Fruit fly (Drosophila melanogaster): ENCODE results near the gene ScpX.
A peak's percentile ranks its signal among the peaks of the same experiment; 100 is the strongest.

ScpX gene

dm6 chr2L:18857635-18858059 lies 26.6 kb downstream of the ScpX start (continued):
- TF ChIP-seq vri (GFP tag; optimal IDR thresholded peaks at IDR 0.05) = peak; percentile 96
- peak; percentile 98 for TF ChIP-seq Eip78C (GFP tag)
- TF ChIP-seq CG10669 (GFP tag; optimal IDR thresholded peaks at IDR 0.05) = peak; percentile 94
- TF ChIP-seq Eip75B (GFP tag; optimal IDR thresholded peaks at IDR 0.05) = peak; percentile 98
- TF ChIP-seq CG6854 (GFP tag; optimal IDR thresholded peaks at IDR 0.05) = peak; percentile 92
- peak; percentile 98 for TF ChIP-seq pdm3 (GFP tag; optimal IDR thresholded peaks at IDR 0.05)
- TF ChIP-seq Hr39 (GFP tag; optimal IDR thresholded peaks at IDR 0.05) = peak; percentile 98
- TF ChIP-seq fd59A (GFP tag; optimal IDR thresholded peaks at IDR 0.05) = peak; percentile 90
- peak; percentile 98 for TF ChIP-seq CG6163 (GFP tag; IDR thresholded peaks at IDR 0.05)
- TF ChIP-seq CG6276 (GFP tag; optimal IDR thresholded peaks at IDR 0.05) = peak; percentile 91
- TF ChIP-seq CG11902 (GFP tag; optimal IDR thresholded peaks at IDR 0.05) = peak; percentile 93
- TF ChIP-seq Met (GFP tag; optimal IDR thresholded peaks at IDR 0.05) = peak; percentile 98
- peak; percentile 98 for TF ChIP-seq acj6 (GFP tag; optimal IDR thresholded peaks at IDR 0.05)
- peak; percentile 98 for TF ChIP-seq Hr4 (GFP tag; optimal IDR thresholded peaks at IDR 0.05)
- peak; percentile 95 for TF ChIP-seq dsx (GFP tag; optimal IDR thresholded peaks at IDR 0.05; ENCODE audit: poor library complexity, severe bottlenecking)
- TF ChIP-seq CG16779 (tag; optimal IDR thresholded peaks at IDR 0.05) = peak; percentile 91
- peak; percentile 93 for TF ChIP-seq Lpt (GFP tag; optimal IDR thresholded peaks at IDR 0.05)
- TF ChIP-seq topi (GFP tag; optimal IDR thresholded peaks at IDR 0.05) = peak; percentile 97
- peak; percentile 92 for TF ChIP-seq CG9139 (GFP tag; optimal IDR thresholded peaks at IDR 0.05)
- peak; percentile 94 for TF ChIP-seq CG1621 (tag; optimal IDR thresholded peaks at IDR 0.05)
- peak; percentile 95 for TF ChIP-seq achi (GFP tag; optimal IDR thresholded peaks at IDR 0.05)
- TF ChIP-seq Sox14 (GFP tag; optimal IDR thresholded peaks at IDR 0.05) = peak; percentile 98
- peak; percentile 98 for TF ChIP-seq CG31627 (GFP tag; optimal IDR thresholded peaks at IDR 0.05)
- peak; percentile 95 for TF ChIP-seq Ets96B (tag; optimal IDR thresholded peaks at IDR 0.05)
- TF ChIP-seq net (GFP tag; optimal IDR thresholded peaks at IDR 0.05) = peak; percentile 97
- TF ChIP-seq Smox (GFP tag; optimal IDR thresholded peaks at IDR 0.05) = peak; percentile 97
- TF ChIP-seq svp (GFP tag) = peak; percentile 99
- peak; percentile 96 for TF ChIP-seq CG8632 (GFP tag; optimal IDR thresholded peaks at IDR 0.05)

- TF ChIP-seq Eip78C (GFP tag) = peak; percentile 3
- TF ChIP-seq CG6808 (GFP tag; optimal IDR thresholded peaks at IDR 0.05) = no peak
- peak; percentile 46 for TF ChIP-seq vri (GFP tag; optimal IDR thresholded peaks at IDR 0.05)
These were observed 27.9 kb downstream of the ScpX start, which contains the start of the genes CG10602 and mRpL13 for dm6 chr2L:18858661-18859532. Gene CG10602, minus strand, starts transcription at chr2L:18859248. Gene mRpL13, minus strand, starts transcription at chr2L:18859248.

dm6 chr2L:18860920-18861319 lies 29.9 kb downstream of the ScpX start:
- TF ChIP-seq eg (GFP tag; IDR thresholded peaks at IDR 0.05) (no peak), topi (GFP tag; optimal IDR thresholded peaks at IDR 0.05) (no peak), net (GFP tag; optimal IDR thresholded peaks at IDR 0.05) (no peak), Hr39 (GFP tag; optimal IDR thresholded peaks at IDR 0.05) (no peak), Eip75B (GFP tag; optimal IDR thresholded peaks at IDR 0.05) (no peak), cyc (GFP tag; optimal IDR thresholded peaks at IDR 0.05) (no peak)

- no peak for TF ChIP-seq esn (GFP tag; optimal IDR thresholded peaks at IDR 0.05)
- TF ChIP-seq Hr38 (GFP tag; optimal IDR thresholded peaks at IDR 0.05) = no peak
- TF ChIP-seq Ets21C (GFP tag; optimal IDR thresholded peaks at IDR 0.05) = no peak
- TF ChIP-seq CG6163 (GFP tag; IDR thresholded peaks at IDR 0.05) = 0 out of 3 replicates have a peak, but pooled peaks have one; percentile 6
- no peak for TF ChIP-seq CG8119 (GFP tag; IDR thresholded peaks at IDR 0.05)
- TF ChIP-seq achi (GFP tag; optimal IDR thresholded peaks at IDR 0.05) = no peak
- no peak for TF ChIP-seq CG10631 (GFP tag; optimal IDR thresholded peaks at IDR 0.05)
- no peak for TF ChIP-seq CG6276 (GFP tag; optimal IDR thresholded peaks at IDR 0.05)
- TF ChIP-seq Eip93F (GFP tag; optimal IDR thresholded peaks at IDR 0.05) = no peak
- peak; percentile 72 for TF ChIP-seq fkh (GFP tag; optimal IDR thresholded peaks at IDR 0.05)
These were observed 33.1 kb downstream of the ScpX start for dm6 chr2L:18864093-18864492.

Measured in whole organism, prepupa.